Worm (Caenorhabditis elegans) whole organism, L2 larva: ENCODE data around the gene F58E6.6.

Experiments
- alr-1 ChIP-seq: fragments of 150-350 bp; optimal IDR thresholded peaks from 2 replicates; lab custom pipeline; 2014; ENCODE audit warnings: missing biosample characterization, missing genetic modification characterization
- aly-2 ChIP-seq: fragments of 150-350 bp; optimal IDR thresholded peaks from 2 replicates; lab custom pipeline; 2014; ENCODE audit warnings: missing biosample characterization, missing genetic modification characterization
- blmp-1 ChIP-seq: sonication (generic microtip); optimal IDR thresholded peaks from 2 replicates; lab custom pipeline; 2017; ENCODE audit warnings: missing genetic modification characterization, mild to moderate bottlenecking, missing compliant biosample characterization, antibody characterized with exemption, moderate library complexity; ENCODE audit not compliant: insufficient read depth
- elt-3 ChIP-seq: sonication (generic microtip); optimal IDR thresholded peaks from 2 replicates; lab custom pipeline; 2017; ENCODE audit warnings: missing biosample characterization, missing genetic modification characterization
- fos-1 ChIP-seq: fragments of 150-350 bp; optimal IDR thresholded peaks from 2 replicates; lab custom pipeline; 2014; ENCODE audit warnings: missing biosample characterization, missing genetic modification characterization
- mdl-1 ChIP-seq, 2 experiments: fragments of 150-350 bp in 1 of 2; sonication (generic microtip) in 1 of 2; optimal IDR thresholded peaks; 2 replicates each; lab custom pipeline; 2017; ENCODE audit warnings: missing biosample characterization in 2 of 2, missing genetic modification characterization in 2 of 2
- nhr-10 ChIP-seq: sonication (generic microtip); optimal IDR thresholded peaks from 2 replicates; lab custom pipeline; 2017; ENCODE audit warnings: missing biosample characterization, missing genetic modification characterization
- nhr-129 ChIP-seq: fragments of 150-350 bp; optimal IDR thresholded peaks from 2 replicates; lab custom pipeline; 2014; ENCODE audit warnings: missing biosample characterization, missing genetic modification characterization
- unc-39 ChIP-seq: fragments of 150-350 bp; optimal IDR thresholded peaks from 2 replicates; lab custom pipeline; 2014; ENCODE audit warnings: missing biosample characterization, missing genetic modification characterization

DNA sequence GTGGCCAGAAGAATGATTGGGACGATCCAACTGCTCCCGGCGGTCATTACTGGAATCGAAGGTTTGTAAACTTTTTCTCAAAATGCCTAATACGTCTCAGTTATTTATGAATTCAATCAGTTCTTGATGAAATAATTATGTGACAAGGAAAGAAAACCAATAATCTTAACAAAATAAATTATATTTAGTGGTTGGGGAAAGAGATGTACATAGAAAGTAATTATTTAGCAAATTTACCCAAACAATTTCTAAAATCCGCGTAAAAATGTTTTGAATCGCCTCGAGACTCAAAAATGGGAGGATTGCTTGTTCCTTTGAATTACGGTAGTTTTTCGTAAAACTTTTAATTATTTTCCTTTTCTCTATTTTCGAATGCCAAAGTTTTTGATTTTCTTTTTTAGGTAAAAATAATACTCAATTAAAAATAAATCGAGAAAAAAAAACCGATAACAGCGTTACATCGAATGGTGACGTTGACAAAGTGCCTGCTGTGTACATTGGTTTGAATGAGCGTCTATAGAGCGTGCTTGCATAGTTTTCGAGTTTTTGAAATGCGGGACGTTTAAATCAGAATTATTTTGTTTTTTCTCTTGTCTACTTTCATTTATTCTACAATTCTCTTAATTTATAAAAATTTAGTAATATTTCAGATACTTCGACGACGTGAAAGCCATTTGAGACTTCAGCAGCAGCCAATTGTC is 23.2 kb downstream of the F58E6.6 start, which contains the start of the genes aagr-3 and drap-1:
- no peak for TF ChIP-seq alr-1
- no peak for TF ChIP-seq aly-2
- TF ChIP-seq nhr-10 (tag; lab: Kevin White, UChicago): no peak
- TF ChIP-seq unc-39 (tag; lab: Kevin White, UChicago): no peak
- TF ChIP-seq elt-3: no peak
- TF ChIP-seq fos-1 (tag; lab: Kevin White, UChicago): peak; percentile 83
- TF ChIP-seq nhr-129 (tag; lab: Kevin White, UChicago): peak; percentile 77
- no peak for TF ChIP-seq blmp-1
- TF ChIP-seq mdl-1 (tag; optimal IDR thresholded peaks at IDR 0.05; lab: Kevin White, UChicago): no peak
